Fruit fly (Drosophila melanogaster) whole organism, embryonic: ENCODE measurements around the gene CG7627.

Source experiments
- B-H1 ChIP-seq: fragments of 200-800 bp; sonication (Bioruptor generic); IDR thresholded peaks from 3 replicates; pipeline ENCODE4 v1.3.6; 2022; ENCODE audit warnings: missing biosample characterization, missing genetic modification characterization
- CG10431 ChIP-seq: fragments of 200-800 bp; sonication (Bioruptor generic); optimal IDR thresholded peaks from 3 replicates; lab custom pipeline; 2018; ENCODE audit warnings: missing biosample characterization, mild to moderate bottlenecking, missing genetic modification characterization
- CG10654 ChIP-seq: fragments of 200-800 bp; sonication (Bioruptor generic); optimal IDR thresholded peaks from 2 replicates; lab custom pipeline; 2016; ENCODE audit warnings: missing biosample characterization, missing genetic modification characterization
- CG11093 ChIP-seq: fragments of 200-800 bp; sonication (Bioruptor generic); IDR thresholded peaks from 3 replicates; pipeline ENCODE4 v1.3.6; 2022; ENCODE audit warnings: missing biosample characterization, missing genetic modification characterization
- CG11247 ChIP-seq: fragments of 200-800 bp; sonication (Bioruptor generic); IDR thresholded peaks from 2 replicates; pipeline ENCODE4 v1.3.6; 2022; ENCODE audit warnings: missing biosample characterization, missing genetic modification characterization
- CG11398 ChIP-seq: fragments of 200-800 bp; sonication (Bioruptor generic); optimal IDR thresholded peaks from 2 replicates; lab custom pipeline; 2016; ENCODE audit warnings: missing biosample characterization, missing genetic modification characterization
- CG15073 ChIP-seq: fragments of 200-800 bp; sonication (Bioruptor generic); optimal IDR thresholded peaks from 2 replicates; lab custom pipeline; 2016; ENCODE audit warnings: missing biosample characterization, missing genetic modification characterization
- CG15479 ChIP-seq: fragments of 200-800 bp; sonication (Bioruptor generic); optimal IDR thresholded peaks from 3 replicates; lab custom pipeline; 2019; ENCODE audit warnings: missing biosample characterization, mild to moderate bottlenecking, missing genetic modification characterization, moderate library complexity
- CG17359 ChIP-seq: fragments of 200-800 bp; sonication (Bioruptor generic); optimal IDR thresholded peaks from 3 replicates; lab custom pipeline; 2018; ENCODE audit warnings: missing biosample characterization, mild to moderate bottlenecking, missing genetic modification characterization, moderate library complexity
- CG2120 ChIP-seq: fragments of 200-800 bp; sonication (Bioruptor generic); optimal IDR thresholded peaks from 3 replicates; lab custom pipeline; 2016; ENCODE audit warnings: missing biosample characterization, missing genetic modification characterization
- CG3065 ChIP-seq: fragments of 200-800 bp; sonication (Bioruptor generic); optimal IDR thresholded peaks from 2 replicates; lab custom pipeline; 2016; ENCODE audit warnings: missing biosample characterization, missing genetic modification characterization
- CG31388 ChIP-seq: fragments of 200-800 bp; sonication (Bioruptor generic); optimal IDR thresholded peaks from 2 replicates; lab custom pipeline; 2016; ENCODE audit warnings: missing biosample characterization, missing genetic modification characterization
- CG32772 ChIP-seq: fragments of 200-800 bp; sonication (Bioruptor generic); IDR thresholded peaks from 2 replicates; pipeline ENCODE4 v1.3.6; 2022; ENCODE audit warnings: missing biosample characterization, missing genetic modification characterization
- CG33213 ChIP-seq: fragments of 200-800 bp; sonication (Bioruptor generic); optimal IDR thresholded peaks from 3 replicates; lab custom pipeline; 2016; ENCODE audit warnings: missing biosample characterization, missing genetic modification characterization
- CG4820 ChIP-seq: fragments of 200-800 bp; sonication (Bioruptor generic); optimal IDR thresholded peaks from 3 replicates; lab custom pipeline; 2016; ENCODE audit warnings: missing biosample characterization, missing genetic modification characterization
- CG5180 ChIP-seq: fragments of 200-800 bp; sonication (Bioruptor generic); optimal IDR thresholded peaks from 3 replicates; lab custom pipeline; 2017; ENCODE audit warnings: missing biosample characterization, missing genetic modification characterization, mild to moderate bottlenecking, moderate library complexity, missing genetic modification reagents
- CG7357 ChIP-seq: fragments of 200-800 bp; sonication (Bioruptor generic); IDR thresholded peaks from 3 replicates; pipeline ENCODE4 v1.3.6; 2022; ENCODE audit warnings: missing biosample characterization, missing genetic modification characterization
- CG7745 ChIP-seq: fragments of 200-800 bp; sonication (Bioruptor generic); optimal IDR thresholded peaks from 2 replicates; lab custom pipeline; 2018; ENCODE audit warnings: missing biosample characterization, mild to moderate bottlenecking, missing genetic modification characterization, moderate library complexity
- CG8281 ChIP-seq: fragments of 200-800 bp; sonication (Bioruptor generic); optimal IDR thresholded peaks from 2 replicates; lab custom pipeline; 2018; ENCODE audit warnings: missing biosample characterization, mild to moderate bottlenecking, missing genetic modification characterization, moderate library complexity
- CG8359 ChIP-seq: fragments of 200-800 bp; sonication (Bioruptor generic); optimal IDR thresholded peaks from 2 replicates; lab custom pipeline; 2017; ENCODE audit warnings: missing biosample characterization, mild to moderate bottlenecking, missing genetic modification characterization, borderline replicate concordance
- CG8388 ChIP-seq: fragments of 200-800 bp; sonication (Bioruptor generic); optimal IDR thresholded peaks from 2 replicates; lab custom pipeline; 2019; ENCODE audit warnings: missing biosample characterization, mild to moderate bottlenecking, missing genetic modification characterization, moderate library complexity
- CG8944 ChIP-seq: fragments of 200-800 bp; sonication (Bioruptor generic); optimal IDR thresholded peaks from 3 replicates; lab custom pipeline; 2016; ENCODE audit warnings: missing biosample characterization, missing genetic modification characterization
- CoRest ChIP-seq: fragments of 200-800 bp; sonication (Bioruptor generic); optimal IDR thresholded peaks from 3 replicates; lab custom pipeline; 2018; ENCODE audit warnings: missing biosample characterization, mild to moderate bottlenecking, missing genetic modification characterization, moderate library complexity
- CrebB ChIP-seq: fragments of 200-800 bp; sonication (Bioruptor generic); optimal IDR thresholded peaks from 3 replicates; lab custom pipeline; 2018; ENCODE audit warnings: missing biosample characterization, mild to moderate bottlenecking, missing genetic modification characterization
- Dfd ChIP-seq, 2 experiments: fragments of >200 bp; optimal IDR thresholded peaks; 2 replicates each; lab custom pipeline; 2017; ENCODE audit warnings: missing biosample characterization in 2 of 2, missing genetic modification characterization in 2 of 2
- GATAe ChIP-seq: fragments of 200-800 bp; sonication (Bioruptor generic); conservative IDR thresholded peaks from 2 replicates; pipeline ENCODE4 v1.3.6; 2022; ENCODE audit warnings: missing biosample characterization, missing genetic modification characterization
- Hmr ChIP-seq: fragments of 200-800 bp; sonication (Bioruptor generic); optimal IDR thresholded peaks from 3 replicates; lab custom pipeline; 2017; ENCODE audit warnings: mild to moderate bottlenecking, missing biosample characterization, missing genetic modification reagents, missing genetic modification characterization
- Hr3 ChIP-seq: fragments of 200-800 bp; sonication (Bioruptor generic); optimal IDR thresholded peaks from 3 replicates; lab custom pipeline; 2016; ENCODE audit warnings: missing biosample characterization, missing genetic modification characterization
- NfI ChIP-seq: fragments of 200-800 bp; sonication (Bioruptor generic); optimal IDR thresholded peaks from 3 replicates; lab custom pipeline; 2018; ENCODE audit warnings: missing biosample characterization, mild to moderate bottlenecking, missing genetic modification characterization, moderate library complexity
- Optix ChIP-seq: fragments of 200-800 bp; sonication (Bioruptor generic); IDR thresholded peaks from 3 replicates; pipeline ENCODE4 v1.3.6; 2022; ENCODE audit warnings: missing biosample characterization, missing genetic modification characterization
- Scr ChIP-seq: fragments of 200-800 bp; sonication (Bioruptor generic); IDR thresholded peaks from 2 replicates; pipeline ENCODE4 v1.3.6; 2022; ENCODE audit warnings: missing biosample characterization, missing genetic modification characterization; ENCODE audit not compliant: partially characterized antibody
- Trl ChIP-seq, 3 experiments: fragments of >200 bp in 2 of 3; fragments of 200-800 bp in 1 of 3; sonication (Bioruptor generic) in 1 of 3; optimal IDR thresholded peaks; 2 replicates in 1 of 3; 3 replicates in 2 of 3; lab custom pipeline; 2016 to 2017; ENCODE audit warnings: missing biosample characterization in 1 of 3, missing genetic modification characterization in 1 of 3
- Xbp1 ChIP-seq: fragments of 200-800 bp; sonication (Bioruptor generic); optimal IDR thresholded peaks from 3 replicates; lab custom pipeline; 2016; ENCODE audit warnings: missing biosample characterization, mild to moderate bottlenecking, missing genetic modification characterization
- cg ChIP-seq: fragments of 200-800 bp; sonication (Bioruptor generic); optimal IDR thresholded peaks from 3 replicates; lab custom pipeline; 2019; ENCODE audit warnings: missing biosample characterization, mild to moderate bottlenecking, missing genetic modification characterization, moderate library complexity
- ci ChIP-seq: fragments of 200-800 bp; sonication (Bioruptor generic); IDR thresholded peaks from 3 replicates; pipeline ENCODE4 v1.3.6; 2022; ENCODE audit warnings: missing biosample characterization, missing genetic modification characterization
- dimm ChIP-seq: fragments of 200-800 bp; sonication (Bioruptor generic); IDR thresholded peaks from 2 replicates; pipeline ENCODE4 v1.3.6; 2022; ENCODE audit warnings: missing biosample characterization, missing genetic modification characterization
- hkb ChIP-seq, 2 experiments: fragments of 200-800 bp in 1 of 2; fragments of >200 bp in 1 of 2; sonication (Bioruptor generic) in 1 of 2; IDR thresholded peaks in 1 of 2; optimal IDR thresholded peaks in 1 of 2; 2 replicates each; pipeline versions ENCODE4 v1.3.6 to Lab custom; 2017 to 2022; ENCODE audit warnings: missing biosample characterization in 1 of 2, missing genetic modification characterization in 1 of 2
- klu ChIP-seq: fragments of 200-800 bp; sonication (Bioruptor generic); IDR thresholded peaks from 2 replicates; pipeline ENCODE4 v1.3.6; 2022; ENCODE audit warnings: missing biosample characterization, missing genetic modification characterization
- knrl ChIP-seq: fragments of 200-800 bp; sonication (Bioruptor generic); IDR thresholded peaks from 3 replicates; pipeline ENCODE4 v1.3.6; 2022; ENCODE audit warnings: missing biosample characterization, missing genetic modification characterization; ENCODE audit not compliant: partially characterized antibody
- mam ChIP-seq: fragments of 200-800 bp; sonication (Bioruptor generic); optimal IDR thresholded peaks from 3 replicates; lab custom pipeline; 2016; ENCODE audit warnings: missing biosample characterization, missing genetic modification characterization
- p53 ChIP-seq: fragments of 200-800 bp; sonication (Bioruptor generic); optimal IDR thresholded peaks from 2 replicates; lab custom pipeline; 2016; ENCODE audit warnings: missing biosample characterization, missing genetic modification characterization
- pnt ChIP-seq: fragments of 200-800 bp; sonication (Bioruptor generic); optimal IDR thresholded peaks from 3 replicates; lab custom pipeline; 2016; ENCODE audit warnings: missing biosample characterization, missing genetic modification characterization
- row ChIP-seq: fragments of 200-800 bp; sonication (Bioruptor generic); IDR thresholded peaks from 3 replicates; pipeline ENCODE4 v1.3.6; 2022; ENCODE audit warnings: missing biosample characterization, missing genetic modification characterization
- sd ChIP-seq: fragments of 200-800 bp; sonication (Bioruptor generic); optimal IDR thresholded peaks from 3 replicates; lab custom pipeline; 2018; ENCODE audit warnings: missing biosample characterization, mild to moderate bottlenecking, missing genetic modification characterization, moderate library complexity
- so ChIP-seq: fragments of 200-800 bp; sonication (Bioruptor generic); IDR thresholded peaks from 3 replicates; pipeline ENCODE4 v1.3.6; 2022; ENCODE audit warnings: missing biosample characterization, missing genetic modification characterization
- ttk ChIP-seq: fragments of 200-800 bp; sonication (Bioruptor generic); IDR thresholded peaks from 2 replicates; pipeline ENCODE4 v2.1.2; 2022; ENCODE audit warnings: missing biosample characterization, missing genetic modification characterization
- unpg ChIP-seq: fragments of 200-800 bp; sonication (Bioruptor generic); optimal IDR thresholded peaks from 3 replicates; lab custom pipeline; 2018; ENCODE audit warnings: missing biosample characterization, mild to moderate bottlenecking, missing genetic modification characterization, moderate library complexity
- vfl ChIP-seq: fragments of 200-800 bp; sonication (Bioruptor generic); optimal IDR thresholded peaks from 2 replicates; lab custom pipeline; 2016; ENCODE audit warnings: missing biosample characterization, missing genetic modification characterization
- wdn ChIP-seq: fragments of 200-800 bp; sonication (Bioruptor generic); IDR thresholded peaks from 2 replicates; pipeline ENCODE4 v1.3.6; 2022; ENCODE audit warnings: missing biosample characterization, missing genetic modification characterization
- wek ChIP-seq: fragments of 200-800 bp; sonication (Bioruptor generic); optimal IDR thresholded peaks from 3 replicates; lab custom pipeline; 2018; ENCODE audit warnings: missing biosample characterization, mild to moderate bottlenecking, missing genetic modification characterization, moderate library complexity

The CG7627 gene

dm6 chr2L:8311091-8311490 is 51.2 kb downstream of the CG7627 start, which contains the start of the genes CG7810 and CG7806 (continued):
- TF ChIP-seq CG11247 (GFP tag; lab: Robert Waterston, UW) (peak; percentile 88), Scr (peak; percentile 56), CG7745 (tag; lab: Kevin White, UChicago) (peak; percentile 39), Hr3 (GFP tag; lab: Kevin White, UChicago) (peak; percentile 87), Xbp1 (GFP tag; lab: Kevin White, UChicago) (peak; percentile 90), vfl (GFP tag; lab: Kevin White, UChicago) (peak; percentile 88), CrebB (tag; lab: Kevin White, UChicago) (peak; percentile 86), row (GFP tag; lab: Robert Waterston, UW) (peak; percentile 97), CG3065 (GFP tag; lab: Kevin White, UChicago) (peak; percentile 78), CG7357 (GFP tag; lab: Robert Waterston, UW) (peak; percentile 69; the same call in 2 of the 3 replicates), CG32772 (GFP tag; lab: Robert Waterston, UW) (peak; percentile 86), so (GFP tag; lab: Robert Waterston, UW) (peak; percentile 90), CG8388 (GFP tag; lab: Kevin White, UChicago) (peak; percentile 90), Trl (optimal IDR thresholded peaks at IDR 0.05; lab: Kevin White, UChicago) (no peak), Trl (GFP tag; optimal IDR thresholded peaks at IDR 0.05; lab: Kevin White, UChicago) (peak; percentile 94), wek (GFP tag; lab: Kevin White, UChicago) (peak; percentile 60), ci (GFP tag; lab: Robert Waterston, UW) (peak; percentile 97), klu (peak; percentile 74), CG8359 (GFP tag; lab: Kevin White, UChicago) (peak; percentile 65), CG8281 (tag; lab: Kevin White, UChicago) (no peak), CG2120 (GFP tag; lab: Kevin White, UChicago) (peak; percentile 95), mam (GFP tag; lab: Kevin White, UChicago) (peak; percentile 88), p53 (GFP tag; lab: Kevin White, UChicago) (peak; percentile 31), dimm (GFP tag; lab: Robert Waterston, UW) (peak; percentile 76), CG11398 (GFP tag; lab: Kevin White, UChicago) (peak; percentile 86), CG11093 (peak; percentile 67; the same call in 2 of the 3 replicates), knrl (GFP tag; lab: Robert Waterston, UW) (peak; percentile 45; the same call in 2 of the 3 replicates), NfI (peak; percentile 88), wdn (GFP tag; lab: Robert Waterston, UW) (peak; percentile 86), CG10654 (GFP tag; lab: Kevin White, UChicago) (peak; percentile 86), CG10431 (GFP tag; lab: Kevin White, UChicago) (peak; percentile 84), ttk (GFP tag; lab: Robert Waterston, UW) (peak; percentile 91), Optix (GFP tag; lab: Robert Waterston, UW) (peak; percentile 79), CG4820 (GFP tag; lab: Kevin White, UChicago) (peak; percentile 82), CoRest (tag; lab: Kevin White, UChicago) (peak; percentile 91), Hmr (no peak), CG17359 (tag; lab: Kevin White, UChicago) (peak; percentile 92), CG5180 (GFP tag; lab: Kevin White, UChicago) (peak; percentile 66), hkb (optimal IDR thresholded peaks at IDR 0.05; lab: Kevin White, UChicago) (no peak), hkb (GFP tag; IDR thresholded peaks at IDR 0.05; lab: Robert Waterston, UW) (peak; percentile 95), sd (no peak), CG8944 (GFP tag; lab: Kevin White, UChicago) (peak; percentile 84), CG15073 (GFP tag; lab: Kevin White, UChicago) (no peak), B-H1 (peak; percentile 81), pnt (GFP tag; lab: Kevin White, UChicago) (peak; percentile 79), unpg (GFP tag; lab: Kevin White, UChicago) (peak; percentile 96), CG31388 (peak; percentile 56), CG33213 (GFP tag; lab: Kevin White, UChicago) (peak; percentile 72), Dfd (GFP tag; optimal IDR thresholded peaks at IDR 0.05; lab: Kevin White, UChicago) (no peak), GATAe (GFP tag; lab: Robert Waterston, UW) (peak; percentile 43; the same call in 1 of the 2 replicates), cg (GFP tag; lab: Kevin White, UChicago) (no peak), CG15479 (GFP tag; lab: Kevin White, UChicago) (peak; percentile 79)
